Worm (Caenorhabditis elegans) whole organism, L1 larva: Measurements from ENCODE around the gene Y45G5AM.4.

Experiments used
- lin-39 ChIP-seq: fragments of 150-350 bp; optimal IDR thresholded peaks from 2 replicates; lab custom pipeline; 2014; ENCODE audit warnings: missing biosample characterization, missing genetic modification reagents, missing genetic modification characterization
- nhr-12 ChIP-seq: sonication (generic microtip); optimal IDR thresholded peaks from 2 replicates; lab custom pipeline; 2017; ENCODE audit warnings: missing biosample characterization, missing genetic modification characterization
- nhr-76 ChIP-seq: sonication (generic microtip); optimal IDR thresholded peaks from 2 replicates; lab custom pipeline; 2017; ENCODE audit warnings: missing biosample characterization, missing genetic modification characterization
- pqm-1 ChIP-seq: sonication (generic microtip); optimal IDR thresholded peaks from 3 replicates; lab custom pipeline; 2017; ENCODE audit warnings: missing biosample characterization, missing genetic modification characterization
- snpc-4 ChIP-seq: fragments of 150-350 bp; optimal IDR thresholded peaks from 2 replicates; lab custom pipeline; 2014; ENCODE audit warnings: missing biosample characterization, missing genetic modification characterization
- tbx-2 ChIP-seq: sonication (generic microtip); optimal IDR thresholded peaks from 2 replicates; lab custom pipeline; 2016; ENCODE audit warnings: missing genetic modification characterization, missing compliant biosample characterization
- ztf-11 ChIP-seq, 2 experiments: sonication (generic microtip); optimal IDR thresholded peaks; 2 replicates each; lab custom pipeline; 2016 to 2017; ENCODE audit warnings: missing genetic modification characterization in 2 of 2, missing biosample characterization in 1 of 2, missing compliant biosample characterization in 1 of 2
- ztf-4 ChIP-seq: fragments of 150-350 bp; optimal IDR thresholded peaks from 2 replicates; lab custom pipeline; 2014; ENCODE audit warnings: missing biosample characterization, missing genetic modification characterization

DNA sequence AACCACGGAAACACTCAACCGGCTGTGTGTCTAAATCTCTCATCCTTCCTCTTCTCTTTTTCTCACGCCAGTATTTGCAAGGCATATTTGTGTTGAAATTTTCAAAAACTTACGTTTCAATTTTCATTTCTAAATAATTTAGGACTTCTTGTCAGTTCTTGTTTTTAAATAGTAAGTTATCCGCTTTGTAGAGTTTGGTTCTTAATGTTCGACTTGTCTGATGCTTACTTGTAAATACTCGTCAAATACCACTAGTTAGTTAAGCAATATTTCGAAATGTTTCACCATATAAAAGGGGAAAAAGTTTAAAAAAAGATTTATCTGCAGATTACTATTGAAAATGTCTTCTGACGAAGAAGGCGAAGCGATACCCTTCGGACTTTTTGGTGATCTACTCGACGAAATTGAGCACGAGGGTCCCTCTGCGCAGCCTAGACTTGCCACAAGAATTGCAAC is 1.5 kb downstream of the Y45G5AM.4 start, which contains the start of gene Y45G5AM.3:
- TF ChIP-seq snpc-4 (tag; lab: Kevin White, UChicago) (no peak), ztf-11 (tag; optimal IDR thresholded peaks at IDR 0.05; lab: Kevin White, UChicago) (no peak), lin-39 (tag; lab: Kevin White, UChicago) (no peak), pqm-1 (tag; lab: Kevin White, UChicago) (no peak), ztf-4 (tag; lab: Kevin White, UChicago) (no peak), nhr-12 (no peak), tbx-2 (tag; lab: Kevin White, UChicago) (no peak), nhr-76 (tag; lab: Kevin White, UChicago) (no peak)
